Worm (Caenorhabditis elegans): ENCODE results near the gene ubc-18.

DNA sequence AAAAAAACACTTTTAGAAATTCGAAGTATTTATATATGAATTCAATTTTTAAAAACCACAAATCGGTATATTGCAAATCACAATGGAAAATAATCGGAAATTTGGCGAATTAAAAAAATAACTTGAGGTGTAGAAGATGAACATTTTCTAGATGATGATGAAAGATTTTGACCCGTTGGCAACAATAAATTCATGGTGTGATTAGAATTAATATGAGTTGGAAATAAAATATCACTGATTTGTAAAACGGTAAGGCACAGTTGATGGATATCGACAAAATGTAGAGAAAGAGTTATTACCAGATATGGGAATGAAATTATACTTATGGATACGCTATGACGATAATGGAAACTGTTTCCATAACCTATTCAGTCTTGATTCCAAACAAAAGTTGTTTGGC is 43.9 kb upstream of the ubc-18 start:
- TF ChIP-seq aly-2 (tag; optimal IDR thresholded peaks at IDR 0.05) (no peak), jun-1 (tag; optimal IDR thresholded peaks at IDR 0.05) (no peak)
